Fruit fly (Drosophila melanogaster) whole organism, embryonic: ENCODE results near the gene nAChRalpha6.

ENCODE experiments used
- Ada2b ChIP-seq: fragments of 200-800 bp; sonication (Bioruptor generic); IDR thresholded peaks from 2 replicates; pipeline ENCODE4 v1.3.6; 2022; ENCODE audit warnings: missing biosample characterization, missing genetic modification characterization
- Asciz ChIP-seq: fragments of 200-800 bp; sonication (Bioruptor generic); optimal IDR thresholded peaks from 2 replicates; lab custom pipeline; 2017; ENCODE audit warnings: missing biosample characterization, mild to moderate bottlenecking, missing genetic modification characterization, missing genetic modification reagents
- Awh ChIP-seq: fragments of 200-800 bp; sonication (Bioruptor generic); IDR thresholded peaks from 2 replicates; pipeline ENCODE4, ENCODE4 v1.3.6; 2022; ENCODE audit warnings: missing biosample characterization, missing genetic modification characterization
- CG1024 ChIP-seq: fragments of 200-800 bp; sonication (Bioruptor generic); IDR thresholded peaks from 2 replicates; pipeline ENCODE4 v1.3.6; 2022; ENCODE audit warnings: missing biosample characterization, missing genetic modification characterization
- CG11695 ChIP-seq: fragments of 200-800 bp; sonication (Bioruptor generic); IDR thresholded peaks from 3 replicates; pipeline ENCODE4 v1.3.6; 2022; ENCODE audit warnings: missing biosample characterization, missing genetic modification characterization
- CG12299 ChIP-seq: fragments of 200-800 bp; sonication (Bioruptor generic); optimal IDR thresholded peaks from 2 replicates; lab custom pipeline; 2018; ENCODE audit warnings: missing biosample characterization, mild to moderate bottlenecking, missing genetic modification characterization
- CG18764 ChIP-seq: fragments of 200-800 bp; sonication (Bioruptor generic); optimal IDR thresholded peaks from 3 replicates; lab custom pipeline; 2016; ENCODE audit warnings: missing biosample characterization, missing genetic modification characterization
- CG30403 ChIP-seq: fragments of 200-800 bp; sonication (Bioruptor generic); optimal IDR thresholded peaks from 3 replicates; lab custom pipeline; 2016; ENCODE audit warnings: missing biosample characterization, missing genetic modification characterization
- CG30431 ChIP-seq: fragments of 200-800 bp; sonication (Bioruptor generic); optimal IDR thresholded peaks from 2 replicates; lab custom pipeline; 2017; ENCODE audit warnings: missing biosample characterization, missing genetic modification characterization
- CG31224 ChIP-seq: fragments of 200-800 bp; sonication (Bioruptor generic); IDR thresholded peaks from 2 replicates; pipeline ENCODE4 v1.3.6; 2022; ENCODE audit warnings: missing biosample characterization, missing genetic modification characterization
- CG32767 ChIP-seq: fragments of 200-800 bp; sonication (Bioruptor generic); IDR thresholded peaks from 2 replicates; pipeline ENCODE4 v1.3.6; 2022; ENCODE audit warnings: missing biosample characterization, missing genetic modification characterization
- CG3281 ChIP-seq: fragments of 200-800 bp; sonication (Bioruptor generic); optimal IDR thresholded peaks from 3 replicates; lab custom pipeline; 2017; ENCODE audit warnings: missing biosample characterization, mild to moderate bottlenecking, missing genetic modification characterization
- CG3838 ChIP-seq: fragments of 200-800 bp; sonication (Bioruptor generic); optimal IDR thresholded peaks from 3 replicates; lab custom pipeline; 2016; ENCODE audit warnings: missing biosample characterization, missing genetic modification characterization
- CG3847 ChIP-seq: fragments of 200-800 bp; sonication (Bioruptor generic); IDR thresholded peaks from 2 replicates; pipeline ENCODE4 v1.3.6; 2022; ENCODE audit warnings: missing biosample characterization, missing genetic modification characterization
- CG43689 ChIP-seq: fragments of 200-800 bp; sonication (Bioruptor generic); IDR thresholded peaks from 2 replicates; pipeline ENCODE4 v1.3.6; 2022; ENCODE audit warnings: missing biosample characterization, missing genetic modification characterization
- CG5245 ChIP-seq: fragments of 200-800 bp; sonication (Bioruptor generic); optimal IDR thresholded peaks from 3 replicates; lab custom pipeline; 2016; ENCODE audit warnings: missing biosample characterization, missing genetic modification characterization
- CG6791 ChIP-seq: fragments of 200-800 bp; sonication (Bioruptor generic); IDR thresholded peaks from 3 replicates; pipeline ENCODE4 v1.3.6; 2022; ENCODE audit warnings: missing biosample characterization, missing genetic modification characterization; ENCODE audit not compliant: partially characterized antibody
- CG7745 ChIP-seq: fragments of 200-800 bp; sonication (Bioruptor generic); optimal IDR thresholded peaks from 2 replicates; lab custom pipeline; 2018; ENCODE audit warnings: missing biosample characterization, mild to moderate bottlenecking, missing genetic modification characterization, moderate library complexity
- CG7786 ChIP-seq: fragments of 200-800 bp; sonication (Bioruptor generic); optimal IDR thresholded peaks from 2 replicates; lab custom pipeline; 2016; ENCODE audit warnings: missing biosample characterization, missing genetic modification characterization
- CTCF ChIP-seq: fragments of 200-800 bp; sonication (Bioruptor generic); optimal IDR thresholded peaks from 2 replicates; lab custom pipeline; 2017; ENCODE audit warnings: missing biosample characterization, mild to moderate bottlenecking, missing genetic modification characterization, moderate library complexity
- Doc2 ChIP-seq: fragments of 200-800 bp; sonication (Bioruptor generic); IDR thresholded peaks from 2 replicates; pipeline ENCODE4 v1.3.6; 2022; ENCODE audit warnings: missing biosample characterization, missing genetic modification characterization
- H15 ChIP-seq: fragments of 200-800 bp; sonication (Bioruptor generic); IDR thresholded peaks from 3 replicates; pipeline ENCODE4 v1.3.6; 2022; ENCODE audit warnings: missing biosample characterization, missing genetic modification characterization
- HLH54F ChIP-seq: fragments of 200-800 bp; sonication (Bioruptor generic); optimal IDR thresholded peaks from 3 replicates; lab custom pipeline; 2016; ENCODE audit warnings: missing biosample characterization, missing genetic modification characterization
- Hr3 ChIP-seq: fragments of 200-800 bp; sonication (Bioruptor generic); optimal IDR thresholded peaks from 3 replicates; lab custom pipeline; 2016; ENCODE audit warnings: missing biosample characterization, missing genetic modification characterization
- Hr39 ChIP-seq: fragments of >200 bp; optimal IDR thresholded peaks from 2 replicates; lab custom pipeline; 2017
- Nf-YB ChIP-seq: fragments of 200-800 bp; sonication (Bioruptor generic); optimal IDR thresholded peaks from 3 replicates; lab custom pipeline; 2019; ENCODE audit warnings: missing biosample characterization, mild to moderate bottlenecking, missing genetic modification characterization, moderate library complexity
- Oli ChIP-seq: fragments of 200-800 bp; sonication (Bioruptor generic); optimal IDR thresholded peaks from 2 replicates; lab custom pipeline; 2018; ENCODE audit warnings: missing biosample characterization, mild to moderate bottlenecking, missing genetic modification characterization, moderate library complexity
- Rx ChIP-seq: fragments of 200-800 bp; sonication (Bioruptor generic); IDR thresholded peaks from 2 replicates; pipeline ENCODE4 v1.3.6; 2022; ENCODE audit warnings: missing biosample characterization, missing genetic modification characterization
- Six4 ChIP-seq: fragments of 200-800 bp; sonication (Bioruptor generic); optimal IDR thresholded peaks from 2 replicates; lab custom pipeline; 2016; ENCODE audit warnings: missing biosample characterization, missing genetic modification characterization
- ab ChIP-seq: fragments of 200-800 bp; sonication (Bioruptor generic); optimal IDR thresholded peaks from 2 replicates; lab custom pipeline; 2016; ENCODE audit warnings: missing biosample characterization, missing genetic modification characterization
- al ChIP-seq: fragments of 200-800 bp; sonication (Bioruptor generic); IDR thresholded peaks from 2 replicates; pipeline ENCODE4 v1.3.6; 2022; ENCODE audit warnings: missing biosample characterization, missing genetic modification characterization
- ato ChIP-seq: fragments of 200-800 bp; sonication (Bioruptor generic); IDR thresholded peaks from 2 replicates; pipeline ENCODE4 v1.3.6; 2022; ENCODE audit warnings: missing biosample characterization, missing genetic modification characterization; ENCODE audit not compliant: partially characterized antibody
- dimm ChIP-seq: fragments of 200-800 bp; sonication (Bioruptor generic); IDR thresholded peaks from 2 replicates; pipeline ENCODE4 v1.3.6; 2022; ENCODE audit warnings: missing biosample characterization, missing genetic modification characterization
- fru ChIP-seq: fragments of >200 bp; optimal IDR thresholded peaks from 2 replicates; lab custom pipeline; 2017
- gcm2 ChIP-seq: fragments of 200-800 bp; sonication (Bioruptor generic); optimal IDR thresholded peaks from 2 replicates; lab custom pipeline; 2016; ENCODE audit warnings: missing biosample characterization, missing genetic modification characterization
- her ChIP-seq: fragments of 200-800 bp; sonication (Bioruptor generic); optimal IDR thresholded peaks from 2 replicates; lab custom pipeline; 2016; ENCODE audit warnings: missing biosample characterization, missing genetic modification characterization
- inv ChIP-seq: fragments of 200-800 bp; sonication (Bioruptor generic); IDR thresholded peaks from 2 replicates; pipeline ENCODE4 v1.3.6; 2022; ENCODE audit warnings: missing biosample characterization, missing genetic modification characterization; ENCODE audit not compliant: partially characterized antibody
- jing ChIP-seq: fragments of 200-800 bp; sonication (Bioruptor generic); optimal IDR thresholded peaks from 2 replicates; lab custom pipeline; 2018; ENCODE audit warnings: missing biosample characterization, mild to moderate bottlenecking, missing genetic modification characterization
- kay ChIP-seq: fragments of 200-800 bp; sonication (Bioruptor generic); optimal IDR thresholded peaks from 2 replicates; lab custom pipeline; 2016; ENCODE audit warnings: missing biosample characterization, missing genetic modification characterization
- lbe ChIP-seq: fragments of 200-800 bp; sonication (Bioruptor generic); optimal IDR thresholded peaks from 2 replicates; lab custom pipeline; 2016; ENCODE audit warnings: missing biosample characterization, mild to moderate bottlenecking, missing genetic modification characterization
- lilli ChIP-seq: fragments of 200-800 bp; sonication (Bioruptor generic); optimal IDR thresholded peaks from 3 replicates; lab custom pipeline; 2016; ENCODE audit warnings: missing biosample characterization, missing genetic modification characterization
- lmd ChIP-seq: fragments of 200-800 bp; sonication (Bioruptor generic); IDR thresholded peaks from 2 replicates; pipeline ENCODE4 v1.3.6; 2022; ENCODE audit warnings: missing biosample characterization, missing genetic modification characterization
- phol ChIP-seq: fragments of 200-800 bp; sonication (Bioruptor generic); optimal IDR thresholded peaks from 3 replicates; lab custom pipeline; 2018; ENCODE audit warnings: missing biosample characterization, mild to moderate bottlenecking, missing genetic modification characterization, moderate library complexity
- pum ChIP-seq: fragments of 200-800 bp; sonication (Bioruptor generic); optimal IDR thresholded peaks from 2 replicates; lab custom pipeline; 2016; ENCODE audit warnings: missing biosample characterization, missing genetic modification characterization
- row ChIP-seq: fragments of 200-800 bp; sonication (Bioruptor generic); IDR thresholded peaks from 3 replicates; pipeline ENCODE4 v1.3.6; 2022; ENCODE audit warnings: missing biosample characterization, missing genetic modification characterization
- slp2 ChIP-seq: fragments of 200-800 bp; sonication (Bioruptor generic); optimal IDR thresholded peaks from 2 replicates; lab custom pipeline; 2016; ENCODE audit warnings: missing biosample characterization, missing genetic modification characterization
- ssp ChIP-seq: fragments of 200-800 bp; sonication (Bioruptor generic); IDR thresholded peaks from 2 replicates; pipeline ENCODE4 v1.3.6; 2022; ENCODE audit warnings: missing biosample characterization, missing genetic modification characterization
- tio ChIP-seq: fragments of 200-800 bp; sonication (Bioruptor generic); optimal IDR thresholded peaks from 2 replicates; lab custom pipeline; 2017; ENCODE audit warnings: missing biosample characterization, missing genetic modification characterization, inconsistent platforms
- trh ChIP-seq: fragments of 200-800 bp; sonication (Bioruptor generic); optimal IDR thresholded peaks from 2 replicates; lab custom pipeline; 2016; ENCODE audit warnings: missing biosample characterization, missing genetic modification characterization
- twi ChIP-seq: fragments of 200-800 bp; optimal IDR thresholded peaks from 2 replicates; lab custom pipeline; 2019; ENCODE audit warnings: missing biosample characterization, mild to moderate bottlenecking, missing genetic modification characterization, moderate library complexity
- wdn ChIP-seq: fragments of 200-800 bp; sonication (Bioruptor generic); IDR thresholded peaks from 2 replicates; pipeline ENCODE4 v1.3.6; 2022; ENCODE audit warnings: missing biosample characterization, missing genetic modification characterization
- zen ChIP-seq: fragments of 200-800 bp; sonication (Bioruptor generic); optimal IDR thresholded peaks from 3 replicates; lab custom pipeline; 2018; ENCODE audit warnings: missing biosample characterization, mild to moderate bottlenecking, missing genetic modification characterization, moderate library complexity
- zf30C ChIP-seq: fragments of 200-800 bp; sonication (Bioruptor generic); optimal IDR thresholded peaks from 3 replicates; lab custom pipeline; 2018; ENCODE audit warnings: missing biosample characterization, mild to moderate bottlenecking, missing genetic modification characterization
- zfh1 ChIP-seq: fragments of 200-800 bp; sonication (Bioruptor generic); IDR thresholded peaks from 3 replicates; pipeline ENCODE4 v1.3.6; 2022; ENCODE audit warnings: missing biosample characterization, missing genetic modification characterization

nAChRalpha6 gene

dm6 chr2L:9894871-9895364, 8.9 kb upstream of the nAChRalpha6 start, which contains the start of gene Bka:
Gene Bka (plus strand): TSS chr2L:9895287.
- TF ChIP-seq CG32767 (GFP tag; lab: Robert Waterston, UW) (no peak), CG1024 (GFP tag; lab: Robert Waterston, UW) (no peak), phol (peak; percentile 100), wdn (GFP tag; lab: Robert Waterston, UW) (peak; percentile 17; the same call in 1 of the 2 replicates), lmd (GFP tag; lab: Robert Waterston, UW) (no peak), ssp (no peak), Ada2b (GFP tag; lab: Robert Waterston, UW) (0 out of 2 replicates have a peak, but pooled peaks have one; percentile 10), CG5245 (GFP tag; lab: Kevin White, UChicago) (no peak), Hr3 (GFP tag; lab: Kevin White, UChicago) (no peak), fru (lab: Kevin White, UChicago) (no peak), lbe (peak; percentile 72), CG12299 (peak; percentile 11), zfh1 (GFP tag; lab: Robert Waterston, UW) (no peak), Asciz (GFP tag; lab: Kevin White, UChicago) (peak; percentile 52), CG11695 (GFP tag; lab: Robert Waterston, UW) (no peak), CG30431 (GFP tag; lab: Kevin White, UChicago) (no peak), zen (tag; lab: Kevin White, UChicago) (peak; percentile 21), al (GFP tag; lab: Robert Waterston, UW) (no peak), CG43689 (GFP tag; lab: Robert Waterston, UW) (no peak), CG30403 (GFP tag; lab: Kevin White, UChicago) (peak; percentile 26), pum (GFP tag; lab: Kevin White, UChicago) (no peak), trh (no peak), HLH54F (GFP tag; lab: Kevin White, UChicago) (no peak), Awh (no peak), ato (GFP tag; lab: Robert Waterston, UW) (peak; percentile 91), slp2 (GFP tag; lab: Kevin White, UChicago) (no peak), CG3847 (GFP tag; lab: Robert Waterston, UW) (no peak; the same call in 1 of the 2 replicates), twi (tag; lab: Kevin White, UChicago) (peak; percentile 71), row (peak; percentile 61), H15 (GFP tag; lab: Robert Waterston, UW) (no peak), Nf-YB (peak; percentile 66), Oli (tag; lab: Kevin White, UChicago) (peak; percentile 31), kay (no peak), CG3281 (GFP tag; lab: Kevin White, UChicago) (peak; percentile 70), her (GFP tag; lab: Kevin White, UChicago) (peak; percentile 40), jing (GFP tag; lab: Kevin White, UChicago) (no peak), CG7745 (no peak), Hr39 (lab: Kevin White, UChicago) (no peak), gcm2 (GFP tag; lab: Kevin White, UChicago) (no peak), CG6791 (GFP tag; lab: Robert Waterston, UW) (peak; percentile 93), CG18764 (no peak), CG7786 (GFP tag; lab: Kevin White, UChicago) (no peak), dimm (GFP tag; lab: Robert Waterston, UW) (no peak), zf30C (GFP tag; lab: Kevin White, UChicago) (no peak), ab (GFP tag; lab: Kevin White, UChicago) (no peak), tio (GFP tag; lab: Kevin White, UChicago) (no peak), lilli (peak; percentile 44), CTCF (peak; percentile 56), CG3838 (GFP tag; lab: Kevin White, UChicago) (no peak), Rx (no peak), inv (GFP tag; lab: Robert Waterston, UW) (peak; percentile 97), Doc2 (GFP tag; lab: Robert Waterston, UW) (no peak), CG31224 (0 out of 2 replicates have a peak, but pooled peaks have one; percentile 9), Six4 (no peak)
